Worm (Caenorhabditis elegans): ENCODE data around the gene C10B5.3.
"Not testable (repeated sequence)": the region's sequence is repeated elsewhere in the genome, so short reads cannot be mapped to it uniquely, and the experiment has no call there.

DNA sequence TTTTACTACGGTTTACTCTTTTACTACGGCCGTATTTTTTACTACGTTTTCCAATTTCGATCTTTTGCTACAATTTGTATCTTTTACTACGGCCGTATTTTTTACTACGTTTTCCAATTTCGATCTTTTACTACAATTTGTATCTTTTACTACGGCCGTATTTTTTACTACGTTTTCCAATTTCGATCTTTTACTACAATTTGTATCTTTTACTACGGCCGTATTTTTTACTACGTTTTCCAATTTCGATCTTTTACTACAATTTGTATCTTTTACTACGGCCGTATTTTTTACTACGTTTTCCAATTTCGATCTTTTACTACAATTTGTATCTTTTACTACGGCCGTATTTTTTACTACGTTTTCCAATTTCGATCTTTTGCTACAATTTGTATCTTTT is 13.2 kb downstream of the C10B5.3 start, which contains the start of gene F25G6.1:
- TF ChIP-seq tab-1 (GFP tag; IDR thresholded peaks at IDR 0.05); ztf-29 (GFP tag; IDR thresholded peaks at IDR 0.05); ztf-23 (GFP tag; IDR thresholded peaks at IDR 0.05); med-1 (GFP tag; optimal IDR thresholded peaks at IDR 0.05; ENCODE audit: insufficient read depth); klf-2 (GFP tag; conservative IDR thresholded peaks at IDR 0.05); T22C8.4 (GFP tag; IDR thresholded peaks at IDR 0.05): not testable (repeated sequence)

All from whole organism, midembryonic.